Fruit fly (Drosophila melanogaster) whole organism, wandering third instar larva: ENCODE measurements around the gene Rbf2.
A peak's percentile ranks its signal among the peaks of the same experiment; 100 is the strongest.

Source experiments
- Abd-B ChIP-seq: fragments of >200 bp; optimal IDR thresholded peaks from 2 replicates; lab custom pipeline; 2017; ENCODE audit warnings: missing biosample characterization, missing genetic modification characterization
- CG32264 ChIP-seq: fragments of 200-800 bp; sonication (Bioruptor generic); optimal IDR thresholded peaks from 2 replicates; lab custom pipeline; 2016; ENCODE audit warnings: missing biosample characterization, missing genetic modification characterization
- CG9705 ChIP-seq: fragments of 200-800 bp; sonication (Bioruptor generic); optimal IDR thresholded peaks from 2 replicates; lab custom pipeline; 2018; ENCODE audit warnings: missing biosample characterization, mild to moderate bottlenecking, missing genetic modification characterization
- CrebA ChIP-seq: fragments of 200-800 bp; sonication (Bioruptor generic); optimal IDR thresholded peaks from 2 replicates; lab custom pipeline; 2016; ENCODE audit warnings: missing biosample characterization, mild to moderate bottlenecking, missing genetic modification characterization, borderline replicate concordance
- Dfd ChIP-seq: fragments of >200 bp; optimal IDR thresholded peaks from 2 replicates; lab custom pipeline; 2017; ENCODE audit warnings: missing biosample characterization, missing genetic modification characterization
- Dif ChIP-seq: fragments of 200-275, 200-300 bp; sonication (Bioruptor generic); optimal IDR thresholded peaks from 2 replicates; lab custom pipeline; 2018; ENCODE audit warnings: missing biosample characterization, missing genetic modification characterization; ENCODE audit not compliant: partially characterized antibody
- GATAd ChIP-seq: sonication (Bioruptor generic); optimal IDR thresholded peaks from 2 replicates; lab custom pipeline; 2016; ENCODE audit warnings: missing biosample characterization, missing genetic modification characterization
- HLH106 ChIP-seq: fragments of 200-800 bp; optimal IDR thresholded peaks from 3 replicates; lab custom pipeline; 2019; ENCODE audit warnings: missing biosample characterization, mild to moderate bottlenecking, missing genetic modification characterization, moderate library complexity
- Hnf4 ChIP-seq: fragments of 200-800 bp; sonication (Bioruptor generic); optimal IDR thresholded peaks from 2 replicates; lab custom pipeline; 2016; ENCODE audit warnings: missing biosample characterization, mild to moderate bottlenecking, missing genetic modification characterization
- Hr78 ChIP-seq: fragments of >200 bp; optimal IDR thresholded peaks from 2 replicates; lab custom pipeline; 2017; ENCODE audit warnings: missing biosample characterization, missing genetic modification characterization
- Hr83 ChIP-seq: fragments of 200-300 bp; sonication (Bioruptor generic); optimal IDR thresholded peaks from 2 replicates; lab custom pipeline; 2016; ENCODE audit warnings: missing biosample characterization, mild to moderate bottlenecking, missing genetic modification characterization, moderate library complexity; ENCODE audit not compliant: poor library complexity, severe bottlenecking
- Jra ChIP-seq: sonication (Bioruptor generic); optimal IDR thresholded peaks from 2 replicates; lab custom pipeline; 2016; ENCODE audit warnings: missing biosample characterization, missing genetic modification characterization
- Mio ChIP-seq: sonication (Bioruptor generic); optimal IDR thresholded peaks from 2 replicates; lab custom pipeline; 2016; ENCODE audit warnings: missing biosample characterization, missing genetic modification characterization
- Myc ChIP-seq: fragments of >200 bp; optimal IDR thresholded peaks from 2 replicates; lab custom pipeline; 2017
- N ChIP-seq: fragments of >200 bp; optimal IDR thresholded peaks from 2 replicates; lab custom pipeline; 2018; ENCODE audit warnings: missing biosample characterization, missing external identifiers, missing genetic modification characterization
- OdsH ChIP-seq: fragments of 200-800 bp; sonication (Bioruptor generic); optimal IDR thresholded peaks from 2 replicates; lab custom pipeline; 2016; ENCODE audit warnings: missing biosample characterization, mild to moderate bottlenecking, missing genetic modification characterization
- Rel ChIP-seq, 2 experiments: fragments of 200-800 bp; sonication (Bioruptor generic) in 1 of 2; optimal IDR thresholded peaks; 2 replicates in 1 of 2; 3 replicates in 1 of 2; lab custom pipeline; 2016 to 2019; ENCODE audit warnings: mild to moderate bottlenecking in 2 of 2, missing biosample characterization in 2 of 2, missing genetic modification characterization in 2 of 2, moderate library complexity in 1 of 2
- Sp1 ChIP-seq: fragments of 200-800 bp; sonication (Bioruptor generic); optimal IDR thresholded peaks from 3 replicates; lab custom pipeline; 2019; ENCODE audit warnings: missing biosample characterization, mild to moderate bottlenecking, missing genetic modification characterization, moderate library complexity
- Vsx2 ChIP-seq: fragments of 200-300, 225-300 bp; sonication (Bioruptor generic); optimal IDR thresholded peaks from 2 replicates; lab custom pipeline; 2018; ENCODE audit warnings: missing biosample characterization, missing genetic modification characterization; ENCODE audit not compliant: partially characterized antibody
- br ChIP-seq: fragments of 200-800 bp; sonication (Bioruptor generic); optimal IDR thresholded peaks from 2 replicates; lab custom pipeline; 2016; ENCODE audit warnings: missing biosample characterization, missing genetic modification characterization
- brk ChIP-seq: fragments of 200-800 bp; sonication (Bioruptor generic); optimal IDR thresholded peaks from 2 replicates; lab custom pipeline; 2016; ENCODE audit warnings: missing biosample characterization, mild to moderate bottlenecking, missing genetic modification characterization
- dl ChIP-seq, 2 experiments: fragments of 175-275, 200-275 bp in 1 of 2; fragments of 200-275 bp in 1 of 2; sonication (Bioruptor generic); optimal IDR thresholded peaks; lab custom pipeline; 2018; ENCODE audit warnings: mild to moderate bottlenecking in 2 of 2, missing biosample characterization in 2 of 2, missing genetic modification characterization in 2 of 2, moderate library complexity in 2 of 2; ENCODE audit not compliant: partially characterized antibody in 2 of 2, insufficient read depth in 1 of 2
- dmrt93B ChIP-seq: fragments of 200-800 bp; sonication (Bioruptor generic); optimal IDR thresholded peaks from 2 replicates; lab custom pipeline; 2018; ENCODE audit warnings: missing biosample characterization, mild to moderate bottlenecking, missing genetic modification characterization
- dsf ChIP-seq: sonication (Bioruptor generic); optimal IDR thresholded peaks from 2 replicates; lab custom pipeline; 2016; ENCODE audit warnings: missing biosample characterization, missing genetic modification characterization, borderline replicate concordance
- ey ChIP-seq: fragments of 200-800 bp; sonication (Bioruptor generic); optimal IDR thresholded peaks from 2 replicates; lab custom pipeline; 2016; ENCODE audit warnings: missing biosample characterization, missing genetic modification characterization
- foxo ChIP-seq, 2 experiments: fragments of 200-800 bp; sonication (Bioruptor generic); optimal IDR thresholded peaks; 2 replicates in 1 of 2; 3 replicates in 1 of 2; lab custom pipeline; 2016 to 2017; ENCODE audit warnings: missing biosample characterization in 2 of 2, missing genetic modification characterization in 2 of 2
- fru ChIP-seq: fragments of 200-800 bp; sonication (Bioruptor generic); optimal IDR thresholded peaks from 3 replicates; lab custom pipeline; 2016; ENCODE audit warnings: missing biosample characterization, mild to moderate bottlenecking, missing genetic modification characterization
- h ChIP-seq: fragments of 200-800 bp; sonication (Bioruptor generic); optimal IDR thresholded peaks from 3 replicates; lab custom pipeline; 2016; ENCODE audit warnings: missing biosample characterization, mild to moderate bottlenecking, missing genetic modification characterization
- jim ChIP-seq: fragments of 175-275, 200-325 bp; sonication (Bioruptor generic); optimal IDR thresholded peaks from 2 replicates; lab custom pipeline; 2016; ENCODE audit warnings: missing biosample characterization, mild to moderate bottlenecking, missing genetic modification characterization
- lola ChIP-seq: fragments of >200 bp; optimal IDR thresholded peaks from 2 replicates; lab custom pipeline; 2017; ENCODE audit warnings: missing biosample characterization, missing genetic modification characterization
- pan ChIP-seq: fragments of >200 bp; optimal IDR thresholded peaks from 2 replicates; lab custom pipeline; 2017
- psq ChIP-seq: fragments of 200-800 bp; sonication (Bioruptor generic); optimal IDR thresholded peaks from 3 replicates; lab custom pipeline; 2017; ENCODE audit warnings: missing biosample characterization, mild to moderate bottlenecking, missing genetic modification characterization, moderate library complexity
- rgr ChIP-seq: fragments of 200-800 bp; sonication (Bioruptor generic); optimal IDR thresholded peaks from 3 replicates; lab custom pipeline; 2016; ENCODE audit warnings: missing biosample characterization, mild to moderate bottlenecking, missing genetic modification characterization
- sage ChIP-seq: fragments of 200-800 bp; sonication (Bioruptor generic); optimal IDR thresholded peaks from 2 replicates; lab custom pipeline; 2016; ENCODE audit warnings: missing biosample characterization, mild to moderate bottlenecking, missing genetic modification characterization
- sv ChIP-seq: fragments of 200-800 bp; sonication (Bioruptor generic); optimal IDR thresholded peaks from 3 replicates; lab custom pipeline; 2016; ENCODE audit warnings: missing biosample characterization, missing genetic modification characterization
- tai ChIP-seq: sonication (Bioruptor generic); optimal IDR thresholded peaks from 2 replicates; lab custom pipeline; 2016; ENCODE audit warnings: missing biosample characterization, missing genetic modification characterization
- usp ChIP-seq: fragments of >200 bp; optimal IDR thresholded peaks from 2 replicates; lab custom pipeline; 2017; ENCODE audit warnings: missing biosample characterization, missing genetic modification characterization
- woc ChIP-seq: sonication (Bioruptor generic); optimal IDR thresholded peaks from 2 replicates; lab custom pipeline; 2016; ENCODE audit warnings: missing biosample characterization, mild to moderate bottlenecking, missing genetic modification characterization

Gene Rbf2

DNA sequence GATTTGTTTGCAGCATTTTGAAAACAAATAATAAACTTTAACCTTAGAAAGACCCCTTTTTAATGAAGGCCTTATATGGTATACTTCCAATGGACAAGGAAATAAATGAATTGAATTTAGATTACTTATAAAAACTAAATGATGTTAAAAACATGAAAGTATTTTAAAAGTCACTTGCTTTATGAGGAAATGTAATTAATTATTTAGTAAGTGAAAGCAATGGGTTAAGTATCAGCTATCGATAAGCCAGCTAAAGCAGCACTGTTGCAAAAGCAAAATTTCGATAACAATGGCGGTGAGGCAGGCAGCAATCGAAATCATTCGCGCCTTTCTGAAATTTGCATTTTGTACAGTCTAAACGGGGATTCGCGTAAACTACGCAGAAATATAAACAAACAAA is at the start of gene Rbf2, which contains the start of gene CG32856:
TSS of gene Rbf2 (plus strand) at position 278 of the 400 bp plus-strand sequence.
TSS of gene CG32856 (minus strand) at position 183 of the 400 bp plus-strand sequence.
- TF ChIP-seq Sp1 (no peak), Vsx2 (GFP tag; lab: Kevin White, UChicago) (no peak), sv (GFP tag; lab: Kevin White, UChicago) (peak; percentile 79), Hr78 (GFP tag; lab: Kevin White, UChicago) (no peak), N (GFP tag; lab: Kevin White, UChicago) (no peak), h (peak; percentile 88), lola (GFP tag; lab: Kevin White, UChicago) (no peak), fru (peak; percentile 80), CrebA (GFP tag; lab: Kevin White, UChicago) (no peak), CG32264 (no peak), Myc (lab: Kevin White, UChicago) (no peak), rgr (GFP tag; lab: Kevin White, UChicago) (peak; percentile 95), Jra (peak; percentile 94), dmrt93B (no peak), sage (GFP tag; lab: Kevin White, UChicago) (no peak), psq (GFP tag; lab: Kevin White, UChicago) (peak; percentile 84), Rel (GFP tag; optimal IDR thresholded peaks at IDR 0.05; lab: Kevin White, UChicago) (no peak), Rel (tag; optimal IDR thresholded peaks at IDR 0.05; lab: Kevin White, UChicago) (no peak), Dif (GFP tag; lab: Kevin White, UChicago) (no peak), GATAd (GFP tag; lab: Kevin White, UChicago) (peak; percentile 54), jim (no peak), dl (GFP tag; optimal IDR thresholded peaks at IDR 0.05; lab: Kevin White, UChicago; ENCODE audit: insufficient read depth in 1 of 2, partially characterized antibody in 2 of 2) (no peak), brk (GFP tag; lab: Kevin White, UChicago) (no peak), pan (lab: Kevin White, UChicago) (no peak), Abd-B (GFP tag; lab: Kevin White, UChicago) (no peak), OdsH (peak; percentile 91), br (GFP tag; lab: Kevin White, UChicago) (peak; percentile 91), usp (no peak), ey (GFP tag; lab: Kevin White, UChicago) (peak; percentile 91), woc (GFP tag; lab: Kevin White, UChicago) (peak; percentile 90), Hr83 (GFP tag; lab: Kevin White, UChicago) (peak; percentile 65), dsf (peak; percentile 91), HLH106 (tag; lab: Kevin White, UChicago) (peak; percentile 71), tai (no peak), CG9705 (peak; percentile 21), Dfd (GFP tag; lab: Kevin White, UChicago) (no peak), Hnf4 (GFP tag; lab: Kevin White, UChicago) (peak; percentile 96), Mio (GFP tag; lab: Kevin White, UChicago) (peak; percentile 59), foxo (GFP tag; optimal IDR thresholded peaks at IDR 0.05; lab: Kevin White, UChicago) (peak in 1 of 2 experiments; percentile 90)

DNA sequence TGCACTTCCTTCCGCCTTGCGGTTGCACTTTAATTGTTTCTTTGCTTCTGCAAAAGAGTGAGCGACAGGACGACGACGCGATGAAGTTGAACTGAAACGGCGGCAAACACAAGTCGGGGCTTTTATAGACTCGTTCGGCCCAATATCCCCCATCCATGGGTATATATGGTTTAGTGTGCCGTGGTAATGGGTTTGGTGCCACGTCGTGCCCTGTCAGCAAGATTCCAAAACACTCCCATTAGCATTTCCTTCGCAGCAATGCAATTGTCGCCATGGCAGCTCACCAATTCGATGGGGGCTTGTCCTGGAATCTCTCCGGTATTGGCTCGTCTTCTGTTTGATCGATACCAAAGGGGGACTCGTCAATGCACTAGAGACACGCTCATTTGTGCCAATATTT is 47.3 kb upstream of the Rbf2 start, which contains the start of gene CG45105:
TSS of gene CG45105 (minus strand) at position 101 of the 400 bp plus-strand sequence.
- TF ChIP-seq dl (GFP tag; optimal IDR thresholded peaks at IDR 0.05; lab: Kevin White, UChicago; ENCODE audit: insufficient read depth in 1 of 2, partially characterized antibody in 2 of 2) (no peak), Dif (GFP tag; lab: Kevin White, UChicago) (no peak), Hnf4 (GFP tag; lab: Kevin White, UChicago) (no peak), psq (GFP tag; lab: Kevin White, UChicago) (no peak), usp (no peak), rgr (GFP tag; lab: Kevin White, UChicago) (no peak), sage (GFP tag; lab: Kevin White, UChicago) (no peak), CG9705 (no peak), Myc (lab: Kevin White, UChicago) (no peak)
